Worm (Caenorhabditis elegans) whole organism, L1 larva: ENCODE results near the gene pes-5.

Experiments
- C04F5.9 ChIP-seq: sonication (generic microtip); optimal IDR thresholded peaks from 2 replicates; lab custom pipeline; 2016; ENCODE audit warnings: missing genetic modification characterization, missing compliant biosample characterization
- C16A3.4 ChIP-seq: fragments of 150-350 bp; optimal IDR thresholded peaks from 2 replicates; lab custom pipeline; 2014; ENCODE audit warnings: missing biosample characterization, missing genetic modification characterization
- C34B4.2 ChIP-seq: sonication (generic microtip); optimal IDR thresholded peaks from 2 replicates; lab custom pipeline; 2017; ENCODE audit warnings: mild to moderate bottlenecking, missing genetic modification characterization, missing compliant biosample characterization
- Y116A8C.19 ChIP-seq: sonication (generic microtip); optimal IDR thresholded peaks from 2 replicates; lab custom pipeline; 2016; ENCODE audit warnings: missing compliant biosample characterization, missing genetic modification characterization, borderline replicate concordance
- alr-1 ChIP-seq: fragments of 200-800 bp; sonication (Bioruptor generic); optimal IDR thresholded peaks from 2 replicates; lab custom pipeline; 2018; ENCODE audit warnings: borderline replicate concordance, mild to moderate bottlenecking, missing genetic modification characterization, missing compliant biosample characterization
- ama-1 ChIP-seq: fragments of 150-350 bp; optimal IDR thresholded peaks from 2 replicates; lab custom pipeline; 2014
- ceh-8 ChIP-seq: fragments of 200-800 bp; sonication (Bioruptor generic); optimal IDR thresholded peaks from 2 replicates; lab custom pipeline; 2018; ENCODE audit warnings: mild to moderate bottlenecking, missing genetic modification characterization, moderate library complexity, missing compliant biosample characterization
- ceh-82 ChIP-seq, 3 experiments: fragments of 150-350 bp in 1 of 3; sonication (generic microtip) in 2 of 3; optimal IDR thresholded peaks; 2 replicates each; lab custom pipeline; 2014 to 2017; ENCODE audit warnings: missing biosample characterization in 3 of 3, missing genetic modification characterization in 3 of 3
- ceh-88 ChIP-seq: fragments of 200-800 bp; sonication (Bioruptor generic); IDR thresholded peaks from 2 replicates; pipeline ENCODE4 v1.3.6; 2022; ENCODE audit warnings: missing genetic modification characterization, missing compliant biosample characterization
- ceh-90 ChIP-seq: sonication (generic microtip); optimal IDR thresholded peaks from 2 replicates; lab custom pipeline; 2016; ENCODE audit warnings: missing genetic modification characterization, missing compliant biosample characterization
- ces-1 ChIP-seq: fragments of 150-350 bp; optimal IDR thresholded peaks from 2 replicates; lab custom pipeline; 2014; ENCODE audit warnings: missing biosample characterization, missing genetic modification reagents, missing genetic modification characterization
- egl-27 ChIP-seq, 2 experiments: fragments of 150-350 bp in 1 of 2; sonication (generic microtip); optimal IDR thresholded peaks; 3 replicates each; lab custom pipeline; 2017 to 2018; ENCODE audit warnings: missing biosample characterization in 2 of 2, missing genetic modification characterization in 2 of 2, missing genetic modification reagents in 2 of 2
- elt-3 ChIP-seq, 6 experiments: fragments of 150-350 bp in 1 of 6; sonication (generic microtip); optimal IDR thresholded peaks; 2 replicates each; lab custom pipeline; 2017 to 2018; ENCODE audit warnings: missing biosample characterization in 6 of 6, missing genetic modification characterization in 6 of 6, inconsistent platforms in 1 of 6
- ets-5 ChIP-seq: fragments of 200-800 bp; sonication (Bioruptor generic); IDR thresholded peaks from 2 replicates; pipeline ENCODE4 v1.3.6; 2022; ENCODE audit warnings: missing genetic modification characterization, missing compliant biosample characterization
- fkh-10 ChIP-seq: sonication (generic microtip); optimal IDR thresholded peaks from 2 replicates; lab custom pipeline; 2017; ENCODE audit warnings: missing biosample characterization, missing genetic modification reagents, missing genetic modification characterization
- fkh-8 ChIP-seq: sonication (generic microtip); optimal IDR thresholded peaks from 2 replicates; lab custom pipeline; 2016; ENCODE audit warnings: mild to moderate bottlenecking, missing genetic modification characterization, missing compliant biosample characterization
- fos-1 ChIP-seq: fragments of 150-350 bp; optimal IDR thresholded peaks from 2 replicates; lab custom pipeline; 2014; ENCODE audit warnings: missing biosample characterization, missing genetic modification characterization
- grh-1 ChIP-seq: fragments of 200-800 bp; sonication (Bioruptor generic); IDR thresholded peaks from 2 replicates; pipeline ENCODE4 v1.3.6; 2022; ENCODE audit warnings: missing genetic modification reagents, missing genetic modification characterization, missing compliant biosample characterization
- hlh-17 ChIP-seq: fragments of 200-800 bp; sonication (Bioruptor generic); optimal IDR thresholded peaks from 2 replicates; lab custom pipeline; 2018; ENCODE audit warnings: missing genetic modification characterization, mild to moderate bottlenecking, missing compliant biosample characterization, moderate library complexity, borderline replicate concordance
- hlh-4 ChIP-seq: sonication (generic microtip); optimal IDR thresholded peaks from 2 replicates; lab custom pipeline; 2016; ENCODE audit warnings: mild to moderate bottlenecking, missing genetic modification characterization, missing compliant biosample characterization
- irx-1 ChIP-seq: sonication (generic microtip); optimal IDR thresholded peaks from 2 replicates; lab custom pipeline; 2016; ENCODE audit warnings: missing genetic modification characterization, missing compliant biosample characterization
- isw-1 ChIP-seq: fragments of 200-800 bp; sonication (Bioruptor generic); IDR thresholded peaks from 2 replicates; pipeline ENCODE4 v1.3.6; 2022; ENCODE audit warnings: missing genetic modification characterization, missing compliant biosample characterization
- lin-14 ChIP-seq: fragments of 200-800 bp; sonication (Bioruptor generic); optimal IDR thresholded peaks from 2 replicates; lab custom pipeline; 2018; ENCODE audit warnings: mild to moderate bottlenecking, missing genetic modification characterization, moderate library complexity, missing compliant biosample characterization
- lin-15B ChIP-seq: fragments of 150-350 bp; sonication (generic microtip); optimal IDR thresholded peaks from 3 replicates; lab custom pipeline; 2014; ENCODE audit warnings: missing biosample characterization, missing genetic modification characterization
- lin-35 ChIP-seq, 2 experiments: fragments of 150-350 bp; optimal IDR thresholded peaks; 2 replicates each; lab custom pipeline; 2014; ENCODE audit warnings: missing biosample characterization in 2 of 2, missing genetic modification characterization in 2 of 2, missing genetic modification reagents in 2 of 2
- lin-39 ChIP-seq: fragments of 150-350 bp; optimal IDR thresholded peaks from 2 replicates; lab custom pipeline; 2014; ENCODE audit warnings: missing biosample characterization, missing genetic modification reagents, missing genetic modification characterization
- lsy-2 ChIP-seq, 2 experiments: fragments of 150-350 bp; optimal IDR thresholded peaks; 2 replicates each; lab custom pipeline; 2014; ENCODE audit warnings: missing biosample characterization in 2 of 2, missing genetic modification characterization in 2 of 2
- mab-9 ChIP-seq: fragments of 200-800 bp; sonication (Bioruptor generic); IDR thresholded peaks from 2 replicates; pipeline ENCODE4 v1.3.6; 2022; ENCODE audit warnings: missing genetic modification reagents, missing genetic modification characterization, missing compliant biosample characterization
- mep-1 ChIP-seq: fragments of 150-350 bp; optimal IDR thresholded peaks from 2 replicates; lab custom pipeline; 2014; ENCODE audit warnings: missing biosample characterization, missing genetic modification characterization
- nhr-11 ChIP-seq: fragments of 150-350 bp; optimal IDR thresholded peaks from 2 replicates; lab custom pipeline; 2014; ENCODE audit warnings: missing biosample characterization, missing genetic modification characterization
- nhr-12 ChIP-seq: sonication (generic microtip); optimal IDR thresholded peaks from 2 replicates; lab custom pipeline; 2017; ENCODE audit warnings: missing biosample characterization, missing genetic modification characterization
- nhr-19 ChIP-seq: fragments of 200-800 bp; sonication (Bioruptor generic); conservative IDR thresholded peaks from 2 replicates; pipeline ENCODE4 v1.3.6; 2022; ENCODE audit warnings: missing genetic modification characterization, missing compliant biosample characterization
- nhr-20 ChIP-seq: sonication (generic microtip); optimal IDR thresholded peaks from 2 replicates; lab custom pipeline; 2016; ENCODE audit warnings: mild to moderate bottlenecking, missing genetic modification characterization, missing compliant biosample characterization
- nhr-237 ChIP-seq: fragments of 150-350 bp; optimal IDR thresholded peaks from 2 replicates; lab custom pipeline; 2014; ENCODE audit warnings: missing biosample characterization, missing genetic modification characterization
- nhr-47 ChIP-seq: sonication (generic microtip); optimal IDR thresholded peaks from 2 replicates; lab custom pipeline; 2016; ENCODE audit warnings: mild to moderate bottlenecking, missing genetic modification characterization, moderate library complexity, missing compliant biosample characterization
- nhr-71 ChIP-seq: sonication (generic microtip); optimal IDR thresholded peaks from 2 replicates; lab custom pipeline; 2016; ENCODE audit warnings: mild to moderate bottlenecking, missing genetic modification characterization, moderate library complexity, missing compliant biosample characterization
- nhr-77 ChIP-seq: fragments of 150-350 bp; optimal IDR thresholded peaks from 2 replicates; lab custom pipeline; 2014; ENCODE audit warnings: missing biosample characterization, missing genetic modification characterization
- nhr-84 ChIP-seq: sonication (generic microtip); optimal IDR thresholded peaks from 2 replicates; lab custom pipeline; 2017; ENCODE audit warnings: missing biosample characterization, missing genetic modification characterization
- nhr-85 ChIP-seq: sonication (generic microtip); peaks from one replicate; lab custom pipeline; 2016; ENCODE audit warnings: missing genetic modification characterization, inconsistent platforms, missing compliant biosample characterization
- pag-3 ChIP-seq: sonication (generic microtip); optimal IDR thresholded peaks from 2 replicates; lab custom pipeline; 2017; ENCODE audit warnings: missing genetic modification characterization, mild to moderate bottlenecking, missing compliant biosample characterization, antibody characterized with exemption, borderline replicate concordance; ENCODE audit not compliant: insufficient read depth
- pqm-1 ChIP-seq: sonication (generic microtip); optimal IDR thresholded peaks from 3 replicates; lab custom pipeline; 2017; ENCODE audit warnings: missing biosample characterization, missing genetic modification characterization
- rnt-1 ChIP-seq: sonication (generic microtip); optimal IDR thresholded peaks from 2 replicates; lab custom pipeline; 2016; ENCODE audit warnings: mild to moderate bottlenecking, missing genetic modification characterization, moderate library complexity, missing compliant biosample characterization
- skn-1 ChIP-seq: fragments of 150-350 bp; optimal IDR thresholded peaks from 2 replicates; lab custom pipeline; 2014; ENCODE audit warnings: missing biosample characterization, missing genetic modification characterization
- snpc-4 ChIP-seq: fragments of 150-350 bp; optimal IDR thresholded peaks from 2 replicates; lab custom pipeline; 2014; ENCODE audit warnings: missing biosample characterization, missing genetic modification characterization
- sox-4 ChIP-seq: sonication (generic microtip); optimal IDR thresholded peaks from 2 replicates; lab custom pipeline; 2016; ENCODE audit warnings: missing genetic modification characterization, missing compliant biosample characterization
- sptf-1 ChIP-seq: fragments of 150-350 bp; optimal IDR thresholded peaks from 2 replicates; lab custom pipeline; 2014; ENCODE audit warnings: missing biosample characterization, missing genetic modification characterization
- unc-130 ChIP-seq: fragments of 150-350 bp; optimal IDR thresholded peaks from 2 replicates; lab custom pipeline; 2017; ENCODE audit warnings: missing biosample characterization, missing genetic modification characterization, inconsistent platforms
- unc-30 ChIP-seq: sonication (generic microtip); optimal IDR thresholded peaks from 2 replicates; lab custom pipeline; 2017; ENCODE audit warnings: missing biosample characterization, missing genetic modification characterization
- unc-62 ChIP-seq: fragments of 150-350 bp; optimal IDR thresholded peaks from 2 replicates; lab custom pipeline; 2014; ENCODE audit warnings: missing biosample characterization, missing genetic modification reagents, missing genetic modification characterization
- zag-1 ChIP-seq: fragments of 150-350 bp; optimal IDR thresholded peaks from 2 replicates; lab custom pipeline; 2014; ENCODE audit warnings: missing biosample characterization, missing genetic modification characterization
- zip-4 ChIP-seq: fragments of 200-800 bp; sonication (Bioruptor generic); optimal IDR thresholded peaks from 2 replicates; lab custom pipeline; 2018; ENCODE audit warnings: mild to moderate bottlenecking, missing genetic modification characterization, moderate library complexity, missing compliant biosample characterization
- ztf-4 ChIP-seq: fragments of 150-350 bp; optimal IDR thresholded peaks from 2 replicates; lab custom pipeline; 2014; ENCODE audit warnings: missing biosample characterization, missing genetic modification characterization

Gene pes-5

ce11 chrII:11841653-11842052 is 11.8 kb upstream of the pes-5 start (continued):
- TF ChIP-seq nhr-85 (tag; lab: Kevin White, UChicago) (peak; percentile 90), nhr-84 (tag; lab: Kevin White, UChicago) (no peak), pag-3 (no peak), ces-1 (GFP tag; lab: Kevin White, UChicago) (no peak), ceh-88 (GFP tag; lab: Robert Waterston, UW) (no peak)

DNA sequence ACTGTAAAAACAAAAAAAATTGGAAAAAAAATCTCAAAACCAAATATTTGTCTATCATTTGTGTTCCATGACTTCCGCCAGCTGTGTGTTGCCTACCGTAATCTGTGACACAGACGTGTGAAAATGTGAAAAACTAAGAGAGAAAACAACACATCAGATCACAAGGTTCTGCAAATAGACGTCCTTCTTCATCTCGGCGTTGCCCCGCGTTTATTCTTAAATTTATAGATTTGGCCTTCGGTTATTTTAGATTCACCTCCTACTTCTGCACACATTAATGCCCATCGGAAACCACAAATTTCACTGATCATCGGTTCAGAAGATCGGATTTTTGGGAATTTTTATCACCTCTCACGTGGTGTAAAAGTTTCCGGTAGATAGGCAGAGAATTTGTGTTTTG is 9.3 kb upstream of the pes-5 start:
- TF ChIP-seq fos-1 (tag; lab: Kevin White, UChicago) (no peak), ceh-8 (no peak), ceh-90 (tag; lab: Kevin White, UChicago) (no peak), unc-130 (no peak), irx-1 (tag; lab: Kevin White, UChicago) (no peak), ama-1 (lab: Kevin White, UChicago) (no peak), elt-3 (tag; optimal IDR thresholded peaks at IDR 0.05; lab: Kevin White, UChicago) (peak in 1 of 6 experiments; percentile 48), pag-3 (no peak), snpc-4 (no peak), lin-35 (GFP tag; optimal IDR thresholded peaks at IDR 0.05; lab: Kevin White, UChicago) (no peak), nhr-20 (tag; lab: Kevin White, UChicago) (peak; percentile 60), lin-14 (GFP tag; lab: Kevin White, UChicago) (peak; percentile 50), hlh-4 (tag; lab: Kevin White, UChicago) (no peak), C04F5.9 (no peak), nhr-12 (no peak), skn-1 (no peak), unc-62 (GFP tag; lab: Kevin White, UChicago) (no peak), hlh-17 (GFP tag; lab: Kevin White, UChicago) (no peak), mab-9 (GFP tag; lab: Robert Waterston, UW) (no peak), nhr-71 (peak; percentile 64), nhr-11 (no peak), sptf-1 (tag; lab: Kevin White, UChicago) (no peak), ceh-82 (tag; optimal IDR thresholded peaks at IDR 0.05; lab: Kevin White, UChicago) (no peak), fkh-10 (GFP tag; lab: Kevin White, UChicago) (no peak), alr-1 (tag; lab: Kevin White, UChicago) (no peak), egl-27 (tag; optimal IDR thresholded peaks at IDR 0.05; lab: Kevin White, UChicago) (no peak), lin-39 (tag; lab: Kevin White, UChicago) (no peak), fkh-8 (tag; lab: Kevin White, UChicago) (no peak), isw-1 (no peak), ztf-4 (tag; lab: Kevin White, UChicago) (no peak), lsy-2 (tag; optimal IDR thresholded peaks at IDR 0.05; lab: Kevin White, UChicago) (peak in 1 of 2 experiments; percentile 18), pqm-1 (tag; lab: Kevin White, UChicago) (no peak), zip-4 (GFP tag; lab: Kevin White, UChicago) (no peak), nhr-237 (tag; lab: Kevin White, UChicago) (no peak), sox-4 (no peak), C16A3.4 (no peak), lin-15B (tag; lab: Kevin White, UChicago) (no peak), zag-1 (tag; lab: Kevin White, UChicago) (no peak), unc-30 (no peak), mep-1 (tag; lab: Kevin White, UChicago) (no peak), ets-5 (no peak), grh-1 (GFP tag; lab: Robert Waterston, UW) (no peak), nhr-19 (GFP tag; lab: Robert Waterston, UW) (peak; percentile 21; the same call in 1 of the 2 replicates), nhr-77 (tag; lab: Kevin White, UChicago) (no peak), nhr-47 (tag; lab: Kevin White, UChicago) (no peak), rnt-1 (no peak), nhr-85 (tag; lab: Kevin White, UChicago) (peak; percentile 89), C34B4.2 (no peak), Y116A8C.19 (tag; lab: Kevin White, UChicago) (no peak)
